Worm (Caenorhabditis elegans): ENCODE measurements around the gene F01D5.6.

The F01D5.6 gene

DNA sequence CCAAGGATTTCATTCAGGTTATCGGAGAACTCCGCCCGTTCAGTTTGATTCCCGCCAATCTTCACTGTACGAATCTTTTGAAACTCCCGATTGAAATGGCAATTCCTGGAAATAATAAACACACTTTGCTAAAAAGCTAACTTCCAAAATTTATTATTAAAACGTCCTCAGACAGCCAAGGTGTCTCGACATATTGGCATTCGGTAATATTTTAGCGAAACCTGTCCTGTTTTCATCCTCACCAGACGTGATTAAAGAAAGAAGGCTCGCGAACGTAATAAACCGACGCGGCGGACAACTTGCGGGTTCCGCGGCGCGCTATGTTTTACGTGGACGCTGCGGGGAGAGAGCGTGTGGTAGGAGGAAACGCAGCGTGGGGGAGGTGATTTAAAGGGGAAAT, 11.9 kb downstream of the F01D5.6 start (continued):
- TF ChIP-seq ama-1 (optimal IDR thresholded peaks at IDR 0.05) (peak; percentile 99), F10B5.3 (tag; optimal IDR thresholded peaks at IDR 0.05) (peak; percentile 80), lin-38 (GFP tag; IDR thresholded peaks at IDR 0.05) (peak; percentile 84), jun-1 (tag; optimal IDR thresholded peaks at IDR 0.05) (peak; percentile 70), lin-39 (tag; optimal IDR thresholded peaks at IDR 0.05) (no peak), nhr-102 (tag; optimal IDR thresholded peaks at IDR 0.05) (peak; percentile 78), lin-13 (GFP tag; optimal IDR thresholded peaks at IDR 0.05) (peak; percentile 57), lir-3 (tag; optimal IDR thresholded peaks at IDR 0.05) (peak; percentile 35), attf-4 (tag; optimal IDR thresholded peaks at IDR 0.05) (no peak), aha-1 (tag) (peak; percentile 1), duxl-1 (tag; optimal IDR thresholded peaks at IDR 0.05; ENCODE audit: poor library complexity) (peak; percentile 84), pqm-1 (tag; optimal IDR thresholded peaks at IDR 0.05) (peak; percentile 40), hlh-30 (tag; optimal IDR thresholded peaks at IDR 0.05; ENCODE audit: insufficient read depth) (peak; percentile 81), nhr-6 (tag; optimal IDR thresholded peaks at IDR 0.05) (peak; percentile 37), D1046.2 (GFP tag; IDR thresholded peaks at IDR 0.05) (no peak; the same call in 1 of the 2 replicates), lsy-2 (tag; optimal IDR thresholded peaks at IDR 0.05) (peak in 1 of 2 experiments; percentile 80), nhr-42 (GFP tag; IDR thresholded peaks at IDR 0.05) (peak; percentile 89; the same call in 1 of the 2 replicates), Y105C5A.15 (GFP tag; IDR thresholded peaks at IDR 0.05) (no peak), lin-1 (GFP tag; IDR thresholded peaks at IDR 0.05) (peak; percentile 53; the same call in 1 of the 2 replicates), ctbp-1 (GFP tag; IDR thresholded peaks at IDR 0.05) (peak; percentile 71), egl-43 (GFP tag; IDR thresholded peaks at IDR 0.05) (peak; percentile 81; the same call in 1 of the 2 replicates), F26F4.8 (GFP tag; conservative IDR thresholded peaks at IDR 0.05) (no peak), fos-1 (tag; optimal IDR thresholded peaks at IDR 0.05) (no peak), madf-9 (GFP tag; conservative IDR thresholded peaks at IDR 0.05) (0 out of 2 replicates have a peak, but pooled peaks have one; percentile 28), nhr-11 (tag; optimal IDR thresholded peaks at IDR 0.05) (peak; percentile 15), F44E2.7 (GFP tag; IDR thresholded peaks at IDR 0.05) (no peak), ces-1 (GFP tag; optimal IDR thresholded peaks at IDR 0.05) (no peak), saeg-2 (GFP tag; IDR thresholded peaks at IDR 0.05) (0 out of 2 replicates have a peak, but pooled peaks have one; percentile 69), ztf-7 (tag; optimal IDR thresholded peaks at IDR 0.05) (peak; percentile 75), Y48G9A.11 (GFP tag; IDR thresholded peaks at IDR 0.05) (peak; percentile 70), daf-19 (GFP tag; conservative IDR thresholded peaks at IDR 0.05) (no peak), nhr-41 (GFP tag; IDR thresholded peaks at IDR 0.05) (no peak), ZK546.5 (tag; optimal IDR thresholded peaks at IDR 0.05) (no peak), php-3 (GFP tag; IDR thresholded peaks at IDR 0.05) (peak; percentile 69; the same call in 1 of the 2 replicates), ceh-44 (GFP tag; IDR thresholded peaks at IDR 0.05) (no peak), ZK337.2 (GFP tag; IDR thresholded peaks at IDR 0.05) (no peak), zag-1 (tag; optimal IDR thresholded peaks at IDR 0.05) (no peak), unc-62 (GFP tag; optimal IDR thresholded peaks at IDR 0.05 in 1 of 2) (no peak), unc-62 (tag; optimal IDR thresholded peaks at IDR 0.05) (no peak), Y75B8A.6 (GFP tag; IDR thresholded peaks at IDR 0.05) (no peak), dmd-6 (GFP tag; IDR thresholded peaks at IDR 0.05) (peak; percentile 78), mes-2 (tag; optimal IDR thresholded peaks at IDR 0.05; ENCODE audit: poor library complexity, severe bottlenecking) (peak; percentile 73), sdz-12 (GFP tag; optimal IDR thresholded peaks at IDR 0.05) (peak; percentile 49), nhr-10 (tag; optimal IDR thresholded peaks at IDR 0.05) (no peak), dve-1 (tag; optimal IDR thresholded peaks at IDR 0.05; ENCODE audit: insufficient read depth) (peak; percentile 96), daf-12 (tag; optimal IDR thresholded peaks at IDR 0.05) (no peak), rbr-2 (tag; optimal IDR thresholded peaks at IDR 0.05) (peak; percentile 66), hlh-11 (tag; optimal IDR thresholded peaks at IDR 0.05) (peak; percentile 84), snpc-4 (tag; optimal IDR thresholded peaks at IDR 0.05) (peak; percentile 98), snpc-1.2 (GFP tag; IDR thresholded peaks at IDR 0.05) (peak; percentile 69), Y5F2A.4 (GFP tag; optimal IDR thresholded peaks at IDR 0.05) (peak; percentile 44), ceh-82 (tag; optimal IDR thresholded peaks at IDR 0.05) (no peak)

Measured in whole organism, L4 larva.